Worm (Caenorhabditis elegans): ENCODE results near the gene B0454.5.

B0454.5 gene

DNA sequence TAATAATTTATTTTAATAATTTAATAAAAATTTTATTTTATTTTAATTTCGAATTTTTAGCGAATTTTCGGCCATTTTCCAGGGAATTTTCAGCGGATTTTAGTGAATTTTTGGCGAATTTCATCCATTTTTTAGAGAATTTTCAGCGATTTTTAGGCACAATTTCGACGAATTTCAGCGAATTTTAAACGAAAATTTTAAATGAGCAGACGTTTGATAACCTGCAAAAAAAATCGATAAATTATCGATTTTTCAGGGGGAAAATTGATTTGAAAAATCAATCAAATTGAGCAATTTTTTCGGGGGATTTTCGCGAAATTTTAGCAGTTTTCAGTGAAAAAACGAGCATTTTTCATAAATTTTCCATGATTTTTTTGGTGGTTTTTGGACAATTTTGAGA lies 30.0 kb downstream of the B0454.5 start:
- TF ChIP-seq R02D3.7 (tag; optimal IDR thresholded peaks at IDR 0.05): no peak
- no peak for TF ChIP-seq sem-4 (tag; optimal IDR thresholded peaks at IDR 0.05)
- TF ChIP-seq mdl-1 (tag; optimal IDR thresholded peaks at IDR 0.05): no peak
- TF ChIP-seq nhr-6 (tag; optimal IDR thresholded peaks at IDR 0.05): no peak
- TF ChIP-seq elt-1 (tag; optimal IDR thresholded peaks at IDR 0.05): no peak
- TF ChIP-seq F13H6.1 (tag; optimal IDR thresholded peaks at IDR 0.05): no peak
- TF ChIP-seq nhr-21 (tag; optimal IDR thresholded peaks at IDR 0.05): no peak
- no peak for TF ChIP-seq aly-2 (tag; optimal IDR thresholded peaks at IDR 0.05)
- no peak for TF ChIP-seq ceh-82 (tag; optimal IDR thresholded peaks at IDR 0.05)
- TF ChIP-seq peb-1 (tag; optimal IDR thresholded peaks at IDR 0.05): no peak
- TF ChIP-seq nhr-129 (tag; optimal IDR thresholded peaks at IDR 0.05): no peak

DNA sequence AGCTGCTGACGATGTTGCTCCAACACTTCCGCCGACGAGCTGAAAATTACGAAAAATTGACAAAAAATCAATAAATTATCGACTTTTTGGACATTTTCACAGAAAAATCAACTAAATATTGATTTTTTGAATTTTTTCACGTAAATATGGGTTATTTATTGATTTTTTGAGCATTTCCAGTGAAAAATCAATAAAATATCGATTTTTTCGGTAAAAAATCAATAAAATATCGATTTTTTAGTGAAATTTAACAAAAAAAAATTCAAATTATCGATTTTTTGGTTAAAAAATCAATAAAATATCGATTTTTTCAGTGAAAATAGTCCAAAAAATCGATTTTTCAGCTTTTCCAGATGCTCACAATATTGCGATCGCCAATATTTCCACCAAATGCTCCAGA lies 31.5 kb downstream of the B0454.5 start:
- TF ChIP-seq aly-2 (tag; optimal IDR thresholded peaks at IDR 0.05) (no peak), elt-3 (tag; optimal IDR thresholded peaks at IDR 0.05) (no peak), sma-3 (GFP tag; optimal IDR thresholded peaks at IDR 0.05) (no peak), sma-9 (GFP tag; optimal IDR thresholded peaks at IDR 0.05) (no peak), sma-9 (tag; optimal IDR thresholded peaks at IDR 0.05) (no peak), peb-1 (tag; optimal IDR thresholded peaks at IDR 0.05) (no peak), ceh-16 (tag; optimal IDR thresholded peaks at IDR 0.05) (no peak), Y55F3AM.14 (GFP tag; optimal IDR thresholded peaks at IDR 0.05) (no peak)

DNA sequence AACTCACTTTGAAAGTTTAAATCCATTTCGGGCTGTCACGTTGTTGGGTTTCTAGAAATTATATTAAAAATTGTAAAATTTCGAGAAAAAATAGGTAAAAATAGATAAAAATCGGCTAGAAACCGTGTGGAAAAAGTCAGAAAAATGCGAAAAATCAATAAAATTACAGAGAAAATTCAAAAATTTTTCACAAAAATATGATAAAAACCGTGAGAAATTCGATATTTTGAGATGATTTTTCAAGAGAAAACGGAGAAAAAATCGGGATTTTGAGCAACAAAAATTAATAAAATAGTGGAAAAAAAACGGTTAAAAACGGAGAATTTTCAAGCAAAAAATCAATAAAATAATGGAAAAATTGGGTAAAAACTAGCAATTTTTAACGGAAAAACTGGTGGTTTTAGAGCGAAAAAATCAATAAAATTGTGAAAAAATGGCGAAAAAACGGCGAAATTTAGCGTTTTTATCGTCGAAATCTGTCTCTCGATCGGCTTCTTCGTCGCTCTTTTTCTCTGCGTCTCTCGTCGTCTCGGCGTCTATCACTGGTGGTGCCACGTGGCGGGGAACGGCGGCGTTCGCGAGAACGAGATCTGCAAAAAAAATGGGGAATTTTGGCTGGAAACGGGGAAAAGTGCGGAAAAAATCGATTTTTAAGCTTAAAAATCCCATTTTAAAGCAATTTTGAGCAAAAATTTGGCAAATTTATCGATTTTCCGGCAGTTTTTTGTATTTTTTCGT lies 32.5 kb downstream of the B0454.5 start, which contains the start of gene Y25C1A.7:
Y25C1A.7 (minus strand) TSS at position 51 of the 738 bp plus-strand sequence.
- no peak for TF ChIP-seq sem-4 (tag; optimal IDR thresholded peaks at IDR 0.05)
- peak; percentile 60 for TF ChIP-seq crh-2 (tag; optimal IDR thresholded peaks at IDR 0.05)
- no peak for TF ChIP-seq ztf-4 (tag; optimal IDR thresholded peaks at IDR 0.05)
- TF ChIP-seq ZK546.5 (tag; optimal IDR thresholded peaks at IDR 0.05): no peak
- TF ChIP-seq unc-39 (tag; optimal IDR thresholded peaks at IDR 0.05): no peak
- no peak for TF ChIP-seq unc-62 (GFP tag; optimal IDR thresholded peaks at IDR 0.05)
- no peak for TF ChIP-seq sma-9 (GFP tag; optimal IDR thresholded peaks at IDR 0.05)
- no peak for TF ChIP-seq sma-9 (tag; optimal IDR thresholded peaks at IDR 0.05)

DNA sequence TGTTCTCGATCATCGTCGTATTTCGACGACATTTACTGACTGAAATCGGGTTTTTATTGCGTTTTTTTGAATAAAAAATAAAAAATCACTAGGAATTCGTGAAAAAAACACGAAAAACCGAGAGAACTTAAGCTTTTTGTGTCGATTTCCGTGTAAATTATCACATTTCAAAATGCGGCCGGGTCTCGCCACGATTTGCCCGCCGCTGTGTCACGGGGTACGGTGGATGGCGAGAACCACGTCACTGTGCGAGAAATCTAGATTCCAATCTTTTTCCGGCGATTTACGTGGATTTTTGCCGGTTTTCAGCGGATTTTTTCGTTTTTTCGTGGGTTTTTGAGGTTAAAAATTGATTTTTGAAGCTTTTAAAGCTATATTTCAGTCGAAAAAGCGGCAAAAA lies 38.3 kb downstream of the B0454.5 start, which contains the start of gene Y25C1A.8:
Y25C1A.8 (minus strand) TSS at position 45 of the 400 bp plus-strand sequence.
- TF ChIP-seq peb-1 (tag; optimal IDR thresholded peaks at IDR 0.05) (no peak), elt-1 (tag; optimal IDR thresholded peaks at IDR 0.05) (no peak), zag-1 (tag; optimal IDR thresholded peaks at IDR 0.05) (peak; percentile 41), mdl-1 (tag; optimal IDR thresholded peaks at IDR 0.05) (peak in 1 of 2 experiments; percentile 76), F13H6.1 (tag; optimal IDR thresholded peaks at IDR 0.05) (peak; percentile 90), aly-2 (tag; optimal IDR thresholded peaks at IDR 0.05) (no peak), alr-1 (tag; optimal IDR thresholded peaks at IDR 0.05) (no peak), nhr-23 (tag; optimal IDR thresholded peaks at IDR 0.05) (no peak), nhr-77 (tag; optimal IDR thresholded peaks at IDR 0.05) (no peak), ama-1 (optimal IDR thresholded peaks at IDR 0.05) (peak; percentile 59), gmeb-1 (tag; optimal IDR thresholded peaks at IDR 0.05) (peak; percentile 90), sma-3 (GFP tag; optimal IDR thresholded peaks at IDR 0.05) (peak; percentile 90), ztf-1 (GFP tag; conservative IDR thresholded peaks at IDR 0.05) (no peak), nhr-129 (tag; optimal IDR thresholded peaks at IDR 0.05) (peak; percentile 72), lin-39 (tag; optimal IDR thresholded peaks at IDR 0.05) (no peak), blmp-1 (tag; optimal IDR thresholded peaks at IDR 0.05; ENCODE audit: insufficient read depth) (no peak), crh-2 (tag; optimal IDR thresholded peaks at IDR 0.05) (peak; percentile 100), mbf-1 (tag; optimal IDR thresholded peaks at IDR 0.05) (no peak), egl-27 (tag; optimal IDR thresholded peaks at IDR 0.05) (peak; percentile 80), elt-3 (tag; optimal IDR thresholded peaks at IDR 0.05) (no peak), unc-39 (tag; optimal IDR thresholded peaks at IDR 0.05) (no peak), fos-1 (tag; optimal IDR thresholded peaks at IDR 0.05) (peak; percentile 82), nhr-12 (tag; optimal IDR thresholded peaks at IDR 0.05) (no peak), Y55F3AM.14 (GFP tag; optimal IDR thresholded peaks at IDR 0.05) (peak; percentile 58), nhr-6 (tag; optimal IDR thresholded peaks at IDR 0.05) (peak; percentile 71), dmd-4 (tag; optimal IDR thresholded peaks at IDR 0.05) (peak; percentile 49), lsy-2 (tag; optimal IDR thresholded peaks at IDR 0.05) (peak; percentile 100), ceh-82 (tag; optimal IDR thresholded peaks at IDR 0.05) (peak; percentile 59), ZK546.5 (tag; optimal IDR thresholded peaks at IDR 0.05) (peak; percentile 56), lin-11 (tag; optimal IDR thresholded peaks at IDR 0.05) (peak; percentile 80), unc-62 (GFP tag; optimal IDR thresholded peaks at IDR 0.05) (peak; percentile 41), nhr-11 (tag; optimal IDR thresholded peaks at IDR 0.05) (no peak), snpc-4 (tag; optimal IDR thresholded peaks at IDR 0.05) (peak; percentile 58), C34F6.9 (tag; optimal IDR thresholded peaks at IDR 0.05) (peak; percentile 85), mab-5 (tag; optimal IDR thresholded peaks at IDR 0.05) (peak; percentile 93), nhr-10 (tag; optimal IDR thresholded peaks at IDR 0.05) (peak; percentile 48), ztf-4 (tag; optimal IDR thresholded peaks at IDR 0.05) (peak; percentile 73), sem-4 (tag; optimal IDR thresholded peaks at IDR 0.05) (peak; percentile 82), lin-13 (GFP tag; optimal IDR thresholded peaks at IDR 0.05) (peak; percentile 88), sma-9 (GFP tag; optimal IDR thresholded peaks at IDR 0.05) (no peak), sma-9 (tag; optimal IDR thresholded peaks at IDR 0.05) (no peak), nhr-21 (tag; optimal IDR thresholded peaks at IDR 0.05) (peak; percentile 83)
